Fruit fly (Drosophila melanogaster) whole organism, prepupa: ENCODE results near the gene amos.

Experiments used
- Blimp-1 ChIP-seq: fragments of 200-800 bp; sonication (Bioruptor generic); optimal IDR thresholded peaks from 3 replicates; lab custom pipeline; 2017; ENCODE audit warnings: missing biosample characterization, missing genetic modification characterization, mild to moderate bottlenecking, moderate library complexity, missing genetic modification reagents
- CG10631 ChIP-seq: fragments of 200-800 bp; sonication (Bioruptor generic); optimal IDR thresholded peaks from 2 replicates; lab custom pipeline; 2016; ENCODE audit warnings: missing biosample characterization, missing genetic modification characterization
- CG11294 ChIP-seq: fragments of 200-800 bp; sonication (Bioruptor generic); IDR thresholded peaks from 2 replicates; pipeline ENCODE4 v1.3.6; 2022; ENCODE audit warnings: missing biosample characterization, missing genetic modification characterization
- CG11762 ChIP-seq: fragments of 200-800 bp; sonication (Bioruptor generic); optimal IDR thresholded peaks from 3 replicates; lab custom pipeline; 2016; ENCODE audit warnings: missing biosample characterization, missing genetic modification characterization; ENCODE audit not compliant: insufficient read depth
- CG15336 ChIP-seq: fragments of 200-800 bp; sonication (Bioruptor generic); IDR thresholded peaks from 2 replicates; pipeline ENCODE4 v1.3.6; 2022; ENCODE audit warnings: missing biosample characterization, missing genetic modification characterization
- CG1621 ChIP-seq: fragments of 200-800 bp; sonication (Bioruptor generic); optimal IDR thresholded peaks from 3 replicates; lab custom pipeline; 2018; ENCODE audit warnings: missing biosample characterization, mild to moderate bottlenecking, missing genetic modification characterization
- CG3032 ChIP-seq: fragments of 200-800 bp; optimal IDR thresholded peaks from 2 replicates; lab custom pipeline; 2019; ENCODE audit warnings: missing biosample characterization, mild to moderate bottlenecking, missing genetic modification characterization, moderate library complexity
- CG3919 ChIP-seq: fragments of 200-800 bp; sonication (Bioruptor generic); optimal IDR thresholded peaks from 3 replicates; lab custom pipeline; 2016; ENCODE audit warnings: missing biosample characterization, missing genetic modification characterization
- CG6163 ChIP-seq: fragments of 200-800 bp; sonication (Bioruptor generic); IDR thresholded peaks from 3 replicates; pipeline ENCODE4 v1.3.6; 2022; ENCODE audit warnings: missing biosample characterization, missing genetic modification characterization
- CG6792 ChIP-seq: fragments of 200-800 bp; sonication (Bioruptor generic); optimal IDR thresholded peaks from 3 replicates; lab custom pipeline; 2016; ENCODE audit warnings: missing biosample characterization, missing genetic modification characterization
- CG6854 ChIP-seq: fragments of 200-800 bp; sonication (Bioruptor generic); optimal IDR thresholded peaks from 2 replicates; lab custom pipeline; 2017; ENCODE audit warnings: missing biosample characterization, mild to moderate bottlenecking, missing genetic modification characterization
- CG7368 ChIP-seq: fragments of 200-800 bp; sonication (Bioruptor generic); optimal IDR thresholded peaks from 3 replicates; lab custom pipeline; 2016; ENCODE audit warnings: missing biosample characterization, missing genetic modification characterization
- CG8119 ChIP-seq: fragments of 200-800 bp; sonication (Bioruptor generic); IDR thresholded peaks from 3 replicates; pipeline ENCODE4 v1.3.6; 2022; ENCODE audit warnings: missing biosample characterization, missing genetic modification characterization
- CG8632 ChIP-seq: fragments of 200-800 bp; sonication (Bioruptor generic); optimal IDR thresholded peaks from 3 replicates; lab custom pipeline; 2016; ENCODE audit warnings: missing biosample characterization, missing genetic modification characterization
- CG9139 ChIP-seq: fragments of 200-800 bp; sonication (Bioruptor generic); optimal IDR thresholded peaks from 3 replicates; lab custom pipeline; 2017; ENCODE audit warnings: missing biosample characterization, mild to moderate bottlenecking, missing genetic modification characterization
- Eip78C ChIP-seq: fragments of 200-800 bp; sonication (Bioruptor generic); peaks from one replicate; lab custom pipeline; 2016; ENCODE audit warnings: missing biosample characterization, missing genetic modification characterization
- Eip93F ChIP-seq: fragments of 200-800 bp; sonication (Bioruptor generic); optimal IDR thresholded peaks from 2 replicates; lab custom pipeline; 2016; ENCODE audit warnings: missing biosample characterization, mild to moderate bottlenecking, missing genetic modification characterization
- Ets96B ChIP-seq: fragments of 200-800 bp; optimal IDR thresholded peaks from 2 replicates; lab custom pipeline; 2019; ENCODE audit warnings: missing biosample characterization, mild to moderate bottlenecking, missing genetic modification characterization, moderate library complexity
- Gug ChIP-seq: fragments of 200-800 bp; sonication (Bioruptor generic); IDR thresholded peaks from 2 replicates; pipeline ENCODE4 v1.3.6; 2022; ENCODE audit warnings: missing biosample characterization, missing genetic modification characterization
- Hr39 ChIP-seq: fragments of 200-800 bp; sonication (Bioruptor generic); optimal IDR thresholded peaks from 2 replicates; lab custom pipeline; 2016; ENCODE audit warnings: missing biosample characterization, missing genetic modification characterization
- Hr4 ChIP-seq: fragments of 200-800 bp; sonication (Bioruptor generic); optimal IDR thresholded peaks from 3 replicates; lab custom pipeline; 2016; ENCODE audit warnings: missing biosample characterization, missing genetic modification characterization
- Lpt ChIP-seq: fragments of 200-800 bp; sonication (Bioruptor generic); optimal IDR thresholded peaks from 3 replicates; lab custom pipeline; 2016; ENCODE audit warnings: missing biosample characterization, missing genetic modification characterization
- Met ChIP-seq: fragments of 200-800 bp; sonication (Bioruptor generic); optimal IDR thresholded peaks from 3 replicates; lab custom pipeline; 2016; ENCODE audit warnings: missing biosample characterization, missing genetic modification characterization
- OdsH ChIP-seq: fragments of 200-800 bp; sonication (Bioruptor generic); optimal IDR thresholded peaks from 3 replicates; lab custom pipeline; 2016; ENCODE audit warnings: missing biosample characterization, missing genetic modification characterization
- Smox ChIP-seq: fragments of 200-800 bp; sonication (Bioruptor generic); optimal IDR thresholded peaks from 3 replicates; lab custom pipeline; 2016; ENCODE audit warnings: missing biosample characterization, missing genetic modification characterization
- Sox14 ChIP-seq: fragments of 200-800 bp; sonication (Bioruptor generic); optimal IDR thresholded peaks from 3 replicates; lab custom pipeline; 2016; ENCODE audit warnings: missing biosample characterization, missing genetic modification characterization
- achi ChIP-seq: fragments of 200-800 bp; sonication (Bioruptor generic); optimal IDR thresholded peaks from 3 replicates; lab custom pipeline; 2016; ENCODE audit warnings: missing biosample characterization, missing genetic modification characterization
- dac ChIP-seq: fragments of 200-800 bp; sonication (Bioruptor generic); optimal IDR thresholded peaks from 2 replicates; lab custom pipeline; 2017; ENCODE audit warnings: missing biosample characterization, mild to moderate bottlenecking, missing genetic modification characterization
- dsx ChIP-seq: fragments of 200-800 bp; optimal IDR thresholded peaks from 3 replicates; lab custom pipeline; 2019; ENCODE audit warnings: missing biosample characterization, mild to moderate bottlenecking, missing genetic modification characterization, moderate library complexity; ENCODE audit not compliant: poor library complexity, severe bottlenecking
- eg ChIP-seq: fragments of 200-800 bp; sonication (Bioruptor generic); IDR thresholded peaks from 3 replicates; pipeline ENCODE4 v1.3.6; 2022; ENCODE audit warnings: missing biosample characterization, missing genetic modification characterization
- esn ChIP-seq: fragments of 200-800 bp; sonication (Bioruptor generic); optimal IDR thresholded peaks from 2 replicates; lab custom pipeline; 2016; ENCODE audit warnings: missing biosample characterization, mild to moderate bottlenecking, missing genetic modification characterization, moderate library complexity
- fd59A ChIP-seq: fragments of 200-800 bp; sonication (Bioruptor generic); optimal IDR thresholded peaks from 2 replicates; lab custom pipeline; 2017; ENCODE audit warnings: missing biosample characterization, mild to moderate bottlenecking, missing genetic modification characterization, missing genetic modification reagents
- fd85E ChIP-seq: fragments of 200-800 bp; sonication (Bioruptor generic); optimal IDR thresholded peaks from 3 replicates; lab custom pipeline; 2016; ENCODE audit warnings: missing biosample characterization, missing genetic modification characterization
- fkh ChIP-seq: fragments of 200-800 bp; sonication (Bioruptor generic); optimal IDR thresholded peaks from 3 replicates; lab custom pipeline; 2017; ENCODE audit warnings: missing biosample characterization, mild to moderate bottlenecking, missing genetic modification characterization, moderate library complexity
- net ChIP-seq: fragments of 200-800 bp; sonication (Bioruptor generic); optimal IDR thresholded peaks from 3 replicates; lab custom pipeline; 2016; ENCODE audit warnings: missing biosample characterization, missing genetic modification characterization
- pdm3 ChIP-seq: fragments of 200-800 bp; sonication (Bioruptor generic); optimal IDR thresholded peaks from 3 replicates; lab custom pipeline; 2016; ENCODE audit warnings: missing biosample characterization, missing genetic modification characterization
- ss ChIP-seq, 2 experiments: fragments of 200-800 bp; sonication (Bioruptor generic); optimal IDR thresholded peaks; 2 replicates in 1 of 2; 3 replicates in 1 of 2; lab custom pipeline; 2017 to 2018; ENCODE audit warnings: mild to moderate bottlenecking in 2 of 2, missing biosample characterization in 2 of 2, missing genetic modification characterization in 2 of 2, moderate library complexity in 1 of 2
- svp ChIP-seq: fragments of 200-800 bp; sonication (Bioruptor generic); peaks from one replicate; lab custom pipeline; 2016; ENCODE audit warnings: missing biosample characterization, missing genetic modification characterization
- topi ChIP-seq: fragments of 200-800 bp; sonication (Bioruptor generic); optimal IDR thresholded peaks from 3 replicates; lab custom pipeline; 2016; ENCODE audit warnings: missing biosample characterization, missing genetic modification characterization
- vri ChIP-seq: fragments of 200-800 bp; sonication (Bioruptor generic); optimal IDR thresholded peaks from 3 replicates; lab custom pipeline; 2016; ENCODE audit warnings: missing biosample characterization, mild to moderate bottlenecking, missing genetic modification characterization

The amos gene

dm6 chr2L:18572428-18573136 lies 24.1 kb downstream of the amos start (continued):
- TF ChIP-seq CG7368 (GFP tag; lab: Kevin White, UChicago): peak; percentile 49
- TF ChIP-seq dac (GFP tag; lab: Kevin White, UChicago): peak; percentile 47
- peak; percentile 71 for TF ChIP-seq CG1621 (tag; lab: Kevin White, UChicago)
- no peak for TF ChIP-seq fkh (GFP tag; lab: Kevin White, UChicago)
- peak; percentile 44 for TF ChIP-seq Ets96B
- peak; percentile 7 for TF ChIP-seq topi
- no peak for TF ChIP-seq Hr39 (GFP tag; lab: Kevin White, UChicago)

- peak; percentile 53 for TF ChIP-seq Eip78C (GFP tag; lab: Kevin White, UChicago)
- peak; percentile 78 for TF ChIP-seq svp (GFP tag; lab: Kevin White, UChicago)
- TF ChIP-seq CG7368 (GFP tag; lab: Kevin White, UChicago): peak; percentile 1
- peak in 1 of 2 experiments; percentile 12 for TF ChIP-seq ss (GFP tag; optimal IDR thresholded peaks at IDR 0.05; lab: Kevin White, UChicago)
- TF ChIP-seq Ets96B: no peak
- no peak for TF ChIP-seq CG3032 (tag; lab: Kevin White, UChicago)
- TF ChIP-seq Hr4: no peak
- peak; percentile 1 for TF ChIP-seq fkh (GFP tag; lab: Kevin White, UChicago)
- peak; percentile 56; the same call in 1 of the 3 replicates for TF ChIP-seq eg (GFP tag; lab: Robert Waterston, UW)
- TF ChIP-seq vri (GFP tag; lab: Kevin White, UChicago): peak; percentile 46
- TF ChIP-seq CG8119 (GFP tag; lab: Robert Waterston, UW): 0 out of 3 replicates have a peak, but pooled peaks have one; percentile 18
- no peak for TF ChIP-seq Blimp-1
- peak; percentile 46 for TF ChIP-seq CG9139 (GFP tag; lab: Kevin White, UChicago)
- peak; percentile 71 for TF ChIP-seq CG6163 (GFP tag; lab: Robert Waterston, UW)
- TF ChIP-seq Gug (GFP tag; lab: Robert Waterston, UW): peak; percentile 13; the same call in 1 of the 2 replicates
- TF ChIP-seq achi (GFP tag; lab: Kevin White, UChicago): no peak
- peak; percentile 6 for TF ChIP-seq dsx (GFP tag; lab: Kevin White, UChicago)
- no peak for TF ChIP-seq OdsH (GFP tag; lab: Kevin White, UChicago)
- peak; percentile 37 for TF ChIP-seq CG3919 (GFP tag; lab: Kevin White, UChicago)
- peak; percentile 30 for TF ChIP-seq esn
These were observed 24.8 kb downstream of the amos start for dm6 chr2L:18571724-18572427.

- TF ChIP-seq Smox (GFP tag; lab: Kevin White, UChicago): no peak
- peak; percentile 21 for TF ChIP-seq vri (GFP tag; lab: Kevin White, UChicago)
- no peak for TF ChIP-seq Blimp-1
These were observed 28.0 kb downstream of the amos start for dm6 chr2L:18568715-18569114.

- TF ChIP-seq fd59A (GFP tag; lab: Kevin White, UChicago) (no peak), CG8119 (GFP tag; lab: Robert Waterston, UW) (peak; percentile 24; the same call in 1 of the 3 replicates), Eip78C (GFP tag; lab: Kevin White, UChicago) (peak; percentile 68), eg (GFP tag; lab: Robert Waterston, UW) (0 out of 3 replicates have a peak, but pooled peaks have one; percentile 14), OdsH (GFP tag; lab: Kevin White, UChicago) (peak; percentile 5), Sox14 (GFP tag; lab: Kevin White, UChicago) (no peak), CG6792 (GFP tag; lab: Kevin White, UChicago) (no peak), CG9139 (GFP tag; lab: Kevin White, UChicago) (peak; percentile 22), CG10631 (GFP tag; lab: Kevin White, UChicago) (peak; percentile 26), pdm3 (GFP tag; lab: Kevin White, UChicago) (peak; percentile 44), net (GFP tag; lab: Kevin White, UChicago) (peak; percentile 40), CG11294 (GFP tag; lab: Robert Waterston, UW) (no peak), Smox (GFP tag; lab: Kevin White, UChicago) (no peak), CG15336 (GFP tag; lab: Robert Waterston, UW) (no peak), Eip93F (GFP tag; lab: Kevin White, UChicago) (no peak), CG3032 (tag; lab: Kevin White, UChicago) (no peak), Gug (GFP tag; lab: Robert Waterston, UW) (no peak), vri (GFP tag; lab: Kevin White, UChicago) (peak; percentile 55), fkh (GFP tag; lab: Kevin White, UChicago) (peak; percentile 91), CG11762 (GFP tag; lab: Kevin White, UChicago) (peak; percentile 1), dsx (GFP tag; lab: Kevin White, UChicago) (no peak), Lpt (GFP tag; lab: Kevin White, UChicago) (no peak), CG1621 (tag; lab: Kevin White, UChicago) (peak; percentile 13), topi (no peak), Hr4 (no peak), CG8632 (GFP tag; lab: Kevin White, UChicago) (peak; percentile 42), Met (GFP tag; lab: Kevin White, UChicago) (no peak), fd85E (no peak), CG6854 (no peak)
These were observed 29.2 kb downstream of the amos start for dm6 chr2L:18567563-18567962.
